Fruit fly (Drosophila melanogaster) whole organism, prepupa: Measurements from ENCODE around the gene Swip-1.
A peak's percentile ranks its signal among the peaks of the same experiment; 100 is the strongest.

Source experiments
- Blimp-1 ChIP-seq: fragments of 200-800 bp; sonication (Bioruptor generic); optimal IDR thresholded peaks from 3 replicates; lab custom pipeline; 2017; ENCODE audit warnings: missing biosample characterization, missing genetic modification characterization, mild to moderate bottlenecking, moderate library complexity, missing genetic modification reagents
- CG1621 ChIP-seq: fragments of 200-800 bp; sonication (Bioruptor generic); optimal IDR thresholded peaks from 3 replicates; lab custom pipeline; 2018; ENCODE audit warnings: missing biosample characterization, mild to moderate bottlenecking, missing genetic modification characterization
- CG3032 ChIP-seq: fragments of 200-800 bp; optimal IDR thresholded peaks from 2 replicates; lab custom pipeline; 2019; ENCODE audit warnings: missing biosample characterization, mild to moderate bottlenecking, missing genetic modification characterization, moderate library complexity
- CG32006 ChIP-seq: fragments of 200-800 bp; sonication (Bioruptor generic); optimal IDR thresholded peaks from 3 replicates; lab custom pipeline; 2017; ENCODE audit warnings: missing biosample characterization, mild to moderate bottlenecking, missing genetic modification characterization
- CG34406 ChIP-seq: fragments of 200-800 bp; sonication (Bioruptor generic); optimal IDR thresholded peaks from 3 replicates; lab custom pipeline; 2016; ENCODE audit warnings: missing biosample characterization, missing genetic modification characterization
- CG3919 ChIP-seq: fragments of 200-800 bp; sonication (Bioruptor generic); optimal IDR thresholded peaks from 3 replicates; lab custom pipeline; 2016; ENCODE audit warnings: missing biosample characterization, missing genetic modification characterization
- CG6276 ChIP-seq: fragments of 200-800 bp; sonication (Bioruptor generic); optimal IDR thresholded peaks from 2 replicates; lab custom pipeline; 2017; ENCODE audit warnings: missing biosample characterization, mild to moderate bottlenecking, missing genetic modification characterization
- CG6792 ChIP-seq: fragments of 200-800 bp; sonication (Bioruptor generic); optimal IDR thresholded peaks from 3 replicates; lab custom pipeline; 2016; ENCODE audit warnings: missing biosample characterization, missing genetic modification characterization
- CG6808 ChIP-seq: fragments of 200-800 bp; sonication (Bioruptor generic); optimal IDR thresholded peaks from 3 replicates; lab custom pipeline; 2017; ENCODE audit warnings: missing biosample characterization, missing genetic modification characterization, mild to moderate bottlenecking, moderate library complexity, missing genetic modification reagents
- CG6854 ChIP-seq: fragments of 200-800 bp; sonication (Bioruptor generic); optimal IDR thresholded peaks from 2 replicates; lab custom pipeline; 2017; ENCODE audit warnings: missing biosample characterization, mild to moderate bottlenecking, missing genetic modification characterization
- CG8632 ChIP-seq: fragments of 200-800 bp; sonication (Bioruptor generic); optimal IDR thresholded peaks from 3 replicates; lab custom pipeline; 2016; ENCODE audit warnings: missing biosample characterization, missing genetic modification characterization
- Eip75B ChIP-seq: fragments of 200-800 bp; sonication (Bioruptor generic); optimal IDR thresholded peaks from 3 replicates; lab custom pipeline; 2016; ENCODE audit warnings: missing biosample characterization, missing genetic modification characterization
- Eip78C ChIP-seq: fragments of 200-800 bp; sonication (Bioruptor generic); peaks from one replicate; lab custom pipeline; 2016; ENCODE audit warnings: missing biosample characterization, missing genetic modification characterization
- Eip93F ChIP-seq: fragments of 200-800 bp; sonication (Bioruptor generic); optimal IDR thresholded peaks from 2 replicates; lab custom pipeline; 2016; ENCODE audit warnings: missing biosample characterization, mild to moderate bottlenecking, missing genetic modification characterization
- Ets96B ChIP-seq: fragments of 200-800 bp; optimal IDR thresholded peaks from 2 replicates; lab custom pipeline; 2019; ENCODE audit warnings: missing biosample characterization, mild to moderate bottlenecking, missing genetic modification characterization, moderate library complexity
- Lpt ChIP-seq: fragments of 200-800 bp; sonication (Bioruptor generic); optimal IDR thresholded peaks from 3 replicates; lab custom pipeline; 2016; ENCODE audit warnings: missing biosample characterization, missing genetic modification characterization
- Smox ChIP-seq: fragments of 200-800 bp; sonication (Bioruptor generic); optimal IDR thresholded peaks from 3 replicates; lab custom pipeline; 2016; ENCODE audit warnings: missing biosample characterization, missing genetic modification characterization
- Sox102F ChIP-seq: fragments of 200-800 bp; sonication (Bioruptor generic); optimal IDR thresholded peaks from 2 replicates; lab custom pipeline; 2016; ENCODE audit warnings: missing biosample characterization, mild to moderate bottlenecking, missing genetic modification characterization
- achi ChIP-seq: fragments of 200-800 bp; sonication (Bioruptor generic); optimal IDR thresholded peaks from 3 replicates; lab custom pipeline; 2016; ENCODE audit warnings: missing biosample characterization, missing genetic modification characterization
- acj6 ChIP-seq: fragments of 200-800 bp; sonication (Bioruptor generic); optimal IDR thresholded peaks from 3 replicates; lab custom pipeline; 2016; ENCODE audit warnings: missing biosample characterization, missing genetic modification characterization
- cyc ChIP-seq: fragments of 200-800 bp; sonication (Bioruptor generic); optimal IDR thresholded peaks from 3 replicates; lab custom pipeline; 2016; ENCODE audit warnings: missing biosample characterization, missing genetic modification characterization
- dsx ChIP-seq: fragments of 200-800 bp; optimal IDR thresholded peaks from 3 replicates; lab custom pipeline; 2019; ENCODE audit warnings: missing biosample characterization, mild to moderate bottlenecking, missing genetic modification characterization, moderate library complexity; ENCODE audit not compliant: poor library complexity, severe bottlenecking
- esn ChIP-seq: fragments of 200-800 bp; sonication (Bioruptor generic); optimal IDR thresholded peaks from 2 replicates; lab custom pipeline; 2016; ENCODE audit warnings: missing biosample characterization, mild to moderate bottlenecking, missing genetic modification characterization, moderate library complexity
- fkh ChIP-seq: fragments of 200-800 bp; sonication (Bioruptor generic); optimal IDR thresholded peaks from 3 replicates; lab custom pipeline; 2017; ENCODE audit warnings: missing biosample characterization, mild to moderate bottlenecking, missing genetic modification characterization, moderate library complexity
- net ChIP-seq: fragments of 200-800 bp; sonication (Bioruptor generic); optimal IDR thresholded peaks from 3 replicates; lab custom pipeline; 2016; ENCODE audit warnings: missing biosample characterization, missing genetic modification characterization
- pdm3 ChIP-seq: fragments of 200-800 bp; sonication (Bioruptor generic); optimal IDR thresholded peaks from 3 replicates; lab custom pipeline; 2016; ENCODE audit warnings: missing biosample characterization, missing genetic modification characterization
- ss ChIP-seq, 2 experiments: fragments of 200-800 bp; sonication (Bioruptor generic); optimal IDR thresholded peaks; 2 replicates in 1 of 2; 3 replicates in 1 of 2; lab custom pipeline; 2017 to 2018; ENCODE audit warnings: mild to moderate bottlenecking in 2 of 2, missing biosample characterization in 2 of 2, missing genetic modification characterization in 2 of 2, moderate library complexity in 1 of 2
- svp ChIP-seq: fragments of 200-800 bp; sonication (Bioruptor generic); peaks from one replicate; lab custom pipeline; 2016; ENCODE audit warnings: missing biosample characterization, missing genetic modification characterization
- vri ChIP-seq: fragments of 200-800 bp; sonication (Bioruptor generic); optimal IDR thresholded peaks from 3 replicates; lab custom pipeline; 2016; ENCODE audit warnings: missing biosample characterization, mild to moderate bottlenecking, missing genetic modification characterization

Gene Swip-1

dm6 chr2L:18987078-18987895 lies at the start of gene Swip-1, which contains the start of gene EMC5 (continued):
- TF ChIP-seq pdm3 (GFP tag; lab: Kevin White, UChicago) = peak; percentile 2

dm6 chr2L:19036105-19036714 lies 49.1 kb upstream of the Swip-1 start:
- TF ChIP-seq acj6 (GFP tag; lab: Kevin White, UChicago) (peak; percentile 10), CG6854 (GFP tag; lab: Kevin White, UChicago) (no peak), CG6276 (peak; percentile 1), CG3032 (tag; lab: Kevin White, UChicago) (no peak), svp (peak; percentile 54), CG1621 (tag; lab: Kevin White, UChicago) (peak; percentile 48), Eip75B (GFP tag; lab: Kevin White, UChicago) (no peak), ss (GFP tag; optimal IDR thresholded peaks at IDR 0.05; lab: Kevin White, UChicago) (peak in 1 of 2 experiments; percentile 7), Smox (GFP tag; lab: Kevin White, UChicago) (no peak), pdm3 (GFP tag; lab: Kevin White, UChicago) (peak; percentile 31), Eip78C (GFP tag; lab: Kevin White, UChicago) (peak; percentile 82), CG34406 (GFP tag; lab: Kevin White, UChicago) (no peak), CG8632 (peak; percentile 14), achi (GFP tag; lab: Kevin White, UChicago) (peak; percentile 8), CG3919 (GFP tag; lab: Kevin White, UChicago) (peak; percentile 11), Lpt (peak; percentile 51), esn (GFP tag; lab: Kevin White, UChicago) (peak; percentile 14), CG32006 (peak; percentile 34), CG6792 (GFP tag; lab: Kevin White, UChicago) (no peak)

dm6 chr2L:19035013-19035412 lies 47.9 kb upstream of the Swip-1 start:
- TF ChIP-seq Eip93F (peak; percentile 37), net (GFP tag; lab: Kevin White, UChicago) (no peak), svp (peak; percentile 90)

dm6 chr2L:19034213-19034929 lies 47.3 kb upstream of the Swip-1 start, which contains the start of the genes mib2 and CG31800:
TSS of gene mib2 (plus strand) at chr2L:19034444.
TSS of gene CG31800 (minus strand) at chr2L:19034576.
- no peak for TF ChIP-seq Eip75B (GFP tag; lab: Kevin White, UChicago)
- TF ChIP-seq esn (GFP tag; lab: Kevin White, UChicago) = peak; percentile 21
- TF ChIP-seq vri (GFP tag; lab: Kevin White, UChicago) = no peak
- TF ChIP-seq achi (GFP tag; lab: Kevin White, UChicago) = peak; percentile 16
- peak; percentile 52 for TF ChIP-seq Eip78C (GFP tag; lab: Kevin White, UChicago)
- TF ChIP-seq cyc (GFP tag; lab: Kevin White, UChicago) = no peak
- TF ChIP-seq CG6808 (GFP tag; lab: Kevin White, UChicago) = peak; percentile 13
- TF ChIP-seq Sox102F = no peak
- TF ChIP-seq CG3032 (tag; lab: Kevin White, UChicago) = no peak
- TF ChIP-seq Lpt = no peak
- TF ChIP-seq fkh (GFP tag; lab: Kevin White, UChicago) = peak; percentile 36
- peak; percentile 58 for TF ChIP-seq dsx (GFP tag; lab: Kevin White, UChicago)
- TF ChIP-seq svp = peak; percentile 71
- no peak for TF ChIP-seq Ets96B (tag; lab: Kevin White, UChicago)
- peak; percentile 3 for TF ChIP-seq acj6 (GFP tag; lab: Kevin White, UChicago)
- no peak for TF ChIP-seq Blimp-1 (GFP tag; lab: Kevin White, UChicago)
